Fruit fly (Drosophila melanogaster) whole organism, prepupa: ENCODE measurements around the gene app.

Experiments
- CG10669 ChIP-seq: fragments of 200-800 bp; sonication (Bioruptor generic); optimal IDR thresholded peaks from 3 replicates; lab custom pipeline; 2018; ENCODE audit warnings: missing biosample characterization, mild to moderate bottlenecking, missing genetic modification characterization, moderate library complexity
- CG11294 ChIP-seq: fragments of 200-800 bp; sonication (Bioruptor generic); IDR thresholded peaks from 2 replicates; pipeline ENCODE4 v1.3.6; 2022; ENCODE audit warnings: missing biosample characterization, missing genetic modification characterization
- CG11762 ChIP-seq: fragments of 200-800 bp; sonication (Bioruptor generic); optimal IDR thresholded peaks from 3 replicates; lab custom pipeline; 2016; ENCODE audit warnings: missing biosample characterization, missing genetic modification characterization; ENCODE audit not compliant: insufficient read depth
- CG15336 ChIP-seq: fragments of 200-800 bp; sonication (Bioruptor generic); IDR thresholded peaks from 2 replicates; pipeline ENCODE4 v1.3.6; 2022; ENCODE audit warnings: missing biosample characterization, missing genetic modification characterization
- CG3032 ChIP-seq: fragments of 200-800 bp; optimal IDR thresholded peaks from 2 replicates; lab custom pipeline; 2019; ENCODE audit warnings: missing biosample characterization, mild to moderate bottlenecking, missing genetic modification characterization, moderate library complexity
- CG31627 ChIP-seq: fragments of 200-800 bp; sonication (Bioruptor generic); optimal IDR thresholded peaks from 3 replicates; lab custom pipeline; 2016; ENCODE audit warnings: missing biosample characterization, missing genetic modification characterization
- CG32006 ChIP-seq: fragments of 200-800 bp; sonication (Bioruptor generic); optimal IDR thresholded peaks from 3 replicates; lab custom pipeline; 2017; ENCODE audit warnings: missing biosample characterization, mild to moderate bottlenecking, missing genetic modification characterization
- CG3919 ChIP-seq: fragments of 200-800 bp; sonication (Bioruptor generic); optimal IDR thresholded peaks from 3 replicates; lab custom pipeline; 2016; ENCODE audit warnings: missing biosample characterization, missing genetic modification characterization
- CG6163 ChIP-seq: fragments of 200-800 bp; sonication (Bioruptor generic); IDR thresholded peaks from 3 replicates; pipeline ENCODE4 v1.3.6; 2022; ENCODE audit warnings: missing biosample characterization, missing genetic modification characterization
- CG6276 ChIP-seq: fragments of 200-800 bp; sonication (Bioruptor generic); optimal IDR thresholded peaks from 2 replicates; lab custom pipeline; 2017; ENCODE audit warnings: missing biosample characterization, mild to moderate bottlenecking, missing genetic modification characterization
- CG8319 ChIP-seq: fragments of 200-800 bp; sonication (Bioruptor generic); optimal IDR thresholded peaks from 3 replicates; lab custom pipeline; 2016; ENCODE audit warnings: missing biosample characterization, missing genetic modification characterization
- CG8632 ChIP-seq: fragments of 200-800 bp; sonication (Bioruptor generic); optimal IDR thresholded peaks from 3 replicates; lab custom pipeline; 2016; ENCODE audit warnings: missing biosample characterization, missing genetic modification characterization
- Eip78C ChIP-seq: fragments of 200-800 bp; sonication (Bioruptor generic); peaks from one replicate; lab custom pipeline; 2016; ENCODE audit warnings: missing biosample characterization, missing genetic modification characterization
- Ets96B ChIP-seq: fragments of 200-800 bp; optimal IDR thresholded peaks from 2 replicates; lab custom pipeline; 2019; ENCODE audit warnings: missing biosample characterization, mild to moderate bottlenecking, missing genetic modification characterization, moderate library complexity
- Hr38 ChIP-seq: sonication (Bioruptor generic); optimal IDR thresholded peaks from 2 replicates; lab custom pipeline; 2016; ENCODE audit warnings: missing biosample characterization, missing genetic modification characterization
- Hr39 ChIP-seq: fragments of 200-800 bp; sonication (Bioruptor generic); optimal IDR thresholded peaks from 2 replicates; lab custom pipeline; 2016; ENCODE audit warnings: missing biosample characterization, missing genetic modification characterization
- Met ChIP-seq: fragments of 200-800 bp; sonication (Bioruptor generic); optimal IDR thresholded peaks from 3 replicates; lab custom pipeline; 2016; ENCODE audit warnings: missing biosample characterization, missing genetic modification characterization
- OdsH ChIP-seq: fragments of 200-800 bp; sonication (Bioruptor generic); optimal IDR thresholded peaks from 3 replicates; lab custom pipeline; 2016; ENCODE audit warnings: missing biosample characterization, missing genetic modification characterization
- Smox ChIP-seq: fragments of 200-800 bp; sonication (Bioruptor generic); optimal IDR thresholded peaks from 3 replicates; lab custom pipeline; 2016; ENCODE audit warnings: missing biosample characterization, missing genetic modification characterization
- Sox14 ChIP-seq: fragments of 200-800 bp; sonication (Bioruptor generic); optimal IDR thresholded peaks from 3 replicates; lab custom pipeline; 2016; ENCODE audit warnings: missing biosample characterization, missing genetic modification characterization
- Sox15 ChIP-seq: fragments of 200-800 bp; sonication (Bioruptor generic); optimal IDR thresholded peaks from 3 replicates; lab custom pipeline; 2016; ENCODE audit warnings: missing biosample characterization, missing genetic modification characterization
- achi ChIP-seq: fragments of 200-800 bp; sonication (Bioruptor generic); optimal IDR thresholded peaks from 3 replicates; lab custom pipeline; 2016; ENCODE audit warnings: missing biosample characterization, missing genetic modification characterization
- acj6 ChIP-seq: fragments of 200-800 bp; sonication (Bioruptor generic); optimal IDR thresholded peaks from 3 replicates; lab custom pipeline; 2016; ENCODE audit warnings: missing biosample characterization, missing genetic modification characterization
- dac ChIP-seq: fragments of 200-800 bp; sonication (Bioruptor generic); optimal IDR thresholded peaks from 2 replicates; lab custom pipeline; 2017; ENCODE audit warnings: missing biosample characterization, mild to moderate bottlenecking, missing genetic modification characterization
- dsx ChIP-seq: fragments of 200-800 bp; optimal IDR thresholded peaks from 3 replicates; lab custom pipeline; 2019; ENCODE audit warnings: missing biosample characterization, mild to moderate bottlenecking, missing genetic modification characterization, moderate library complexity; ENCODE audit not compliant: poor library complexity, severe bottlenecking
- eg ChIP-seq: fragments of 200-800 bp; sonication (Bioruptor generic); IDR thresholded peaks from 3 replicates; pipeline ENCODE4 v1.3.6; 2022; ENCODE audit warnings: missing biosample characterization, missing genetic modification characterization
- esn ChIP-seq: fragments of 200-800 bp; sonication (Bioruptor generic); optimal IDR thresholded peaks from 2 replicates; lab custom pipeline; 2016; ENCODE audit warnings: missing biosample characterization, mild to moderate bottlenecking, missing genetic modification characterization, moderate library complexity
- fd85E ChIP-seq: fragments of 200-800 bp; sonication (Bioruptor generic); optimal IDR thresholded peaks from 3 replicates; lab custom pipeline; 2016; ENCODE audit warnings: missing biosample characterization, missing genetic modification characterization
- fkh ChIP-seq: fragments of 200-800 bp; sonication (Bioruptor generic); optimal IDR thresholded peaks from 3 replicates; lab custom pipeline; 2017; ENCODE audit warnings: missing biosample characterization, mild to moderate bottlenecking, missing genetic modification characterization, moderate library complexity
- lz ChIP-seq: fragments of 200-800 bp; sonication (Bioruptor generic); optimal IDR thresholded peaks from 3 replicates; lab custom pipeline; 2016; ENCODE audit warnings: missing biosample characterization, missing genetic modification characterization
- salr ChIP-seq, 2 experiments: fragments of 200-800 bp; sonication (Bioruptor generic); optimal IDR thresholded peaks; 3 replicates each; lab custom pipeline; 2016 to 2018; ENCODE audit warnings: missing biosample characterization in 2 of 2, missing genetic modification characterization in 2 of 2, mild to moderate bottlenecking in 1 of 2
- spab ChIP-seq: fragments of 200-800 bp; sonication (Bioruptor generic); optimal IDR thresholded peaks from 2 replicates; lab custom pipeline; 2017; ENCODE audit warnings: missing biosample characterization, mild to moderate bottlenecking, missing genetic modification characterization, missing genetic modification reagents
- ss ChIP-seq, 2 experiments: fragments of 200-800 bp; sonication (Bioruptor generic); optimal IDR thresholded peaks; 2 replicates in 1 of 2; 3 replicates in 1 of 2; lab custom pipeline; 2017 to 2018; ENCODE audit warnings: mild to moderate bottlenecking in 2 of 2, missing biosample characterization in 2 of 2, missing genetic modification characterization in 2 of 2, moderate library complexity in 1 of 2
- svp ChIP-seq: fragments of 200-800 bp; sonication (Bioruptor generic); peaks from one replicate; lab custom pipeline; 2016; ENCODE audit warnings: missing biosample characterization, missing genetic modification characterization
- topi ChIP-seq: fragments of 200-800 bp; sonication (Bioruptor generic); optimal IDR thresholded peaks from 3 replicates; lab custom pipeline; 2016; ENCODE audit warnings: missing biosample characterization, missing genetic modification characterization
- vri ChIP-seq: fragments of 200-800 bp; sonication (Bioruptor generic); optimal IDR thresholded peaks from 3 replicates; lab custom pipeline; 2016; ENCODE audit warnings: missing biosample characterization, mild to moderate bottlenecking, missing genetic modification characterization

The app gene

dm6 chr3L:12294602-12295001, 28.0 kb upstream of the app start:
- TF ChIP-seq CG11294 (no peak), lz (no peak), Sox14 (GFP tag; lab: Kevin White, UChicago) (no peak), CG8319 (GFP tag; lab: Kevin White, UChicago) (no peak), CG31627 (no peak), ss (GFP tag; optimal IDR thresholded peaks at IDR 0.05; lab: Kevin White, UChicago) (no peak), CG8632 (GFP tag; lab: Kevin White, UChicago) (no peak)

DNA sequence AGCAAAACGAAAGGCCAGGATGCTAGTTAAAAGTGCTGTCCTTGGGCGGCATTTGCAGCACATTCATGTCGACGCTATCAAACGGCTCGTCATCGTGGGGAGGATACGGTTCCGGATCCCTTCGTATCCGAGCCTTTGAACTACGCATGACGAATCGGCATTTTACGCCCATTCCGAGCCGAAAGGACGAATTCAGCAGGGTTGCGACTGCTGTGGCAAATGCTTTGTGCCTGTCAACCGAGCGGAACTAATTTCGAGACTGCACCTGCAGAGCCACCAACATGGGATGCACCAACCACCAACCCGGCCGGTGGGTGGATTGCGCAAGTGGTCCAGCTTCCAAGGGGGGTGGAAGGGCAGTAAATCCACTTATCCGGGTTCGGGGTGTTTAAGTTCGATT, 23.9 kb upstream of the app start:
- TF ChIP-seq acj6 (GFP tag; lab: Kevin White, UChicago) = no peak
- no peak for TF ChIP-seq CG8632 (GFP tag; lab: Kevin White, UChicago)
- no peak for TF ChIP-seq spab (GFP tag; lab: Kevin White, UChicago)
- no peak for TF ChIP-seq eg (GFP tag; lab: Robert Waterston, UW)
- no peak for TF ChIP-seq Smox (GFP tag; lab: Kevin White, UChicago)
- no peak for TF ChIP-seq lz
- no peak for TF ChIP-seq CG3032 (tag; lab: Kevin White, UChicago)
- TF ChIP-seq Sox15 (GFP tag; lab: Kevin White, UChicago) = no peak
- no peak for TF ChIP-seq Eip78C
- no peak for TF ChIP-seq achi (GFP tag; lab: Kevin White, UChicago)
- no peak for TF ChIP-seq OdsH
- TF ChIP-seq dsx (GFP tag; lab: Kevin White, UChicago) = no peak
- no peak for TF ChIP-seq Met (GFP tag; lab: Kevin White, UChicago)
- no peak for TF ChIP-seq topi (GFP tag; lab: Kevin White, UChicago)
- TF ChIP-seq fd85E (GFP tag; lab: Kevin White, UChicago) = no peak
- no peak for TF ChIP-seq CG32006 (GFP tag; lab: Kevin White, UChicago)
- TF ChIP-seq CG3919 (GFP tag; lab: Kevin White, UChicago) = no peak
- TF ChIP-seq CG6163 (GFP tag; lab: Robert Waterston, UW) = no peak

dm6 chr3L:12289664-12290063, 23.0 kb upstream of the app start:
- TF ChIP-seq vri = no peak
- no peak for TF ChIP-seq svp (GFP tag; lab: Kevin White, UChicago)
- TF ChIP-seq CG6276 (GFP tag; lab: Kevin White, UChicago) = no peak
- no peak for TF ChIP-seq CG10669
- no peak for TF ChIP-seq fkh (GFP tag; lab: Kevin White, UChicago)
- TF ChIP-seq salr (GFP tag; optimal IDR thresholded peaks at IDR 0.05; lab: Kevin White, UChicago) = no peak
- no peak for TF ChIP-seq Ets96B (tag; lab: Kevin White, UChicago)
- TF ChIP-seq achi (GFP tag; lab: Kevin White, UChicago) = no peak
- no peak for TF ChIP-seq Smox (GFP tag; lab: Kevin White, UChicago)
- no peak for TF ChIP-seq esn (GFP tag; lab: Kevin White, UChicago)
- TF ChIP-seq CG15336 (GFP tag; lab: Robert Waterston, UW) = no peak
- TF ChIP-seq Sox14 (GFP tag; lab: Kevin White, UChicago) = no peak

dm6 chr3L:12287370-12287769, 20.7 kb upstream of the app start:
- TF ChIP-seq CG6276 (GFP tag; lab: Kevin White, UChicago) (no peak), CG11762 (GFP tag; lab: Kevin White, UChicago) (no peak), vri (no peak), dac (no peak), Hr38 (no peak), Smox (GFP tag; lab: Kevin White, UChicago) (no peak), Hr39 (GFP tag; lab: Kevin White, UChicago) (no peak), CG8632 (GFP tag; lab: Kevin White, UChicago) (no peak)
